Fruit fly (Drosophila melanogaster): ENCODE measurements around the gene CG14109.

Gene CG14109

dm6 chr3L:13433522-13433921 is 7.2 kb upstream of the CG14109 start (continued):
- TF ChIP-seq fd96Cb (tag; optimal IDR thresholded peaks at IDR 0.05) (no peak), NFAT (GFP tag; IDR thresholded peaks at IDR 0.05) (no peak), CG6791 (GFP tag; IDR thresholded peaks at IDR 0.05; ENCODE audit: partially characterized antibody) (peak; percentile 76; the same call in 2 of the 3 replicates), CG32532 (GFP tag; IDR thresholded peaks at IDR 0.05) (no peak), tna (GFP tag; IDR thresholded peaks at IDR 0.05; ENCODE audit: partially characterized antibody) (peak; percentile 78), CG11560 (tag; IDR thresholded peaks at IDR 0.05) (no peak), CG3407 (GFP tag; optimal IDR thresholded peaks at IDR 0.05) (no peak), bab2 (GFP tag; optimal IDR thresholded peaks at IDR 0.05) (no peak), inv (GFP tag; IDR thresholded peaks at IDR 0.05; ENCODE audit: partially characterized antibody) (peak; percentile 38; the same call in 1 of the 2 replicates), az2 (GFP tag; optimal IDR thresholded peaks at IDR 0.05) (no peak)

dm6 chr3L:13435170-13435727 is 5.5 kb upstream of the CG14109 start, which contains the start of gene CG10713:
Gene CG10713, minus strand, starts transcription at chr3L:13435229.
- TF ChIP-seq Trl (optimal IDR thresholded peaks at IDR 0.05) (peak; percentile 51 to 54), Trl (GFP tag; optimal IDR thresholded peaks at IDR 0.05) (no peak), gsb (GFP tag; IDR thresholded peaks at IDR 0.05) (no peak), CG18619 (GFP tag; optimal IDR thresholded peaks at IDR 0.05) (no peak), Side (GFP tag; optimal IDR thresholded peaks at IDR 0.05) (no peak), Hand (GFP tag; optimal IDR thresholded peaks at IDR 0.05) (peak; percentile 8), tup (GFP tag; optimal IDR thresholded peaks at IDR 0.05) (no peak), CG11085 (GFP tag; IDR thresholded peaks at IDR 0.05) (0 out of 2 replicates have a peak, but pooled peaks have one; percentile 7), so (GFP tag; IDR thresholded peaks at IDR 0.05) (0 out of 3 replicates have a peak, but pooled peaks have one; percentile 13), CG2712 (tag; optimal IDR thresholded peaks at IDR 0.05) (peak; percentile 83), cato (GFP tag; optimal IDR thresholded peaks at IDR 0.05; ENCODE audit: borderline replicate concordance) (no peak), Scr (GFP tag; IDR thresholded peaks at IDR 0.05; ENCODE audit: partially characterized antibody) (no peak), chinmo (GFP tag; IDR thresholded peaks at IDR 0.05; ENCODE audit: partially characterized antibody) (0 out of 4 replicates have a peak, but pooled peaks have one; percentile 52), Dip2 (GFP tag; IDR thresholded peaks at IDR 0.05) (no peak), run (tag; optimal IDR thresholded peaks at IDR 0.05) (no peak), ara (GFP tag; IDR thresholded peaks at IDR 0.05) (no peak), CG4282 (GFP tag; optimal IDR thresholded peaks at IDR 0.05) (no peak), vnd (GFP tag; IDR thresholded peaks at IDR 0.05; ENCODE audit: partially characterized antibody) (no peak), vvl (GFP tag; IDR thresholded peaks at IDR 0.05) (peak; percentile 29; the same call in 1 of the 2 replicates), slou (GFP tag; optimal IDR thresholded peaks at IDR 0.05) (no peak), sr (GFP tag; IDR thresholded peaks at IDR 0.05) (0 out of 3 replicates have a peak, but pooled peaks have one; percentile 52), nom (GFP tag; optimal IDR thresholded peaks at IDR 0.05) (peak; percentile 76), CG14860 (GFP tag; IDR thresholded peaks at IDR 0.05; ENCODE audit: partially characterized antibody) (no peak), pros (GFP tag; optimal IDR thresholded peaks at IDR 0.05) (no peak), CG9609 (GFP tag; optimal IDR thresholded peaks at IDR 0.05) (no peak), CG17361 (GFP tag; IDR thresholded peaks at IDR 0.05) (no peak), CG7987 (GFP tag; optimal IDR thresholded peaks at IDR 0.05) (no peak), Med (GFP tag) (peak; percentile 57), CG9932 (GFP tag; IDR thresholded peaks at IDR 0.05) (no peak), lilli (GFP tag; optimal IDR thresholded peaks at IDR 0.05) (no peak), CG3163 (GFP tag; optimal IDR thresholded peaks at IDR 0.05) (peak; percentile 89), CG17186 (GFP tag; optimal IDR thresholded peaks at IDR 0.05) (no peak), CG18476 (GFP tag; optimal IDR thresholded peaks at IDR 0.05) (no peak), CG10431 (GFP tag; optimal IDR thresholded peaks at IDR 0.05) (no peak), Fer1 (GFP tag; optimal IDR thresholded peaks at IDR 0.05) (peak; percentile 21), MBD-R2 (GFP tag; IDR thresholded peaks at IDR 0.05) (no peak), ewg (GFP tag; optimal IDR thresholded peaks at IDR 0.05) (peak; percentile 98), bowl (GFP tag; IDR thresholded peaks at IDR 0.05) (no peak), dan (GFP tag; IDR thresholded peaks at IDR 0.05) (no peak), CG32772 (GFP tag; IDR thresholded peaks at IDR 0.05) (no peak)
